Fruit fly (Drosophila melanogaster) whole organism, adult: ENCODE data around the gene CG9497.

Experiments
- CG11617 ChIP-seq: fragments of 200-800 bp; sonication (Bioruptor generic); optimal IDR thresholded peaks from 2 replicates; lab custom pipeline; 2017; ENCODE audit warnings: mild to moderate bottlenecking, missing biosample characterization, missing genetic modification reagents, missing genetic modification characterization
- CG5204 ChIP-seq: fragments of 200-800 bp; sonication (Bioruptor generic); optimal IDR thresholded peaks from 2 replicates; lab custom pipeline; 2016; ENCODE audit warnings: missing biosample characterization, missing genetic modification characterization
- Hr96 ChIP-seq: fragments of 200-800 bp; sonication (Bioruptor generic); optimal IDR thresholded peaks from 2 replicates; lab custom pipeline; 2016; ENCODE audit warnings: missing biosample characterization, missing genetic modification characterization
- Mnt ChIP-seq: fragments of 200-800 bp; sonication (Bioruptor generic); optimal IDR thresholded peaks from 2 replicates; lab custom pipeline; 2016; ENCODE audit warnings: missing biosample characterization, mild to moderate bottlenecking, missing genetic modification characterization
- bab1 ChIP-seq: fragments of 200-800 bp; sonication (Bioruptor generic); optimal IDR thresholded peaks from 3 replicates; lab custom pipeline; 2019; ENCODE audit warnings: missing biosample characterization, mild to moderate bottlenecking, missing genetic modification characterization, moderate library complexity
- cic ChIP-seq: fragments of 200-800 bp; sonication (Bioruptor generic); optimal IDR thresholded peaks from 2 replicates; lab custom pipeline; 2017; ENCODE audit warnings: missing biosample characterization, mild to moderate bottlenecking, missing genetic modification characterization, moderate library complexity
- cnc ChIP-seq, 2 experiments: fragments of >200 bp; optimal IDR thresholded peaks; 2 replicates each; lab custom pipeline; 2017
- kay ChIP-seq: fragments of 200-800 bp; sonication (Bioruptor generic); peaks from one replicate; lab custom pipeline; 2016; ENCODE audit warnings: missing biosample characterization, missing genetic modification characterization, borderline replicate concordance
- tj ChIP-seq: fragments of 200-800 bp; sonication (Bioruptor generic); optimal IDR thresholded peaks from 3 replicates; lab custom pipeline; 2017; ENCODE audit warnings: missing biosample characterization, mild to moderate bottlenecking, missing genetic modification characterization, moderate library complexity
- toe ChIP-seq: fragments of 200-800 bp; sonication (Bioruptor generic); optimal IDR thresholded peaks from 2 replicates; lab custom pipeline; 2016; ENCODE audit warnings: missing biosample characterization, missing genetic modification characterization

dm6 chr2L:6371025-6371641 is 22.9 kb upstream of the CG9497 start:
- TF ChIP-seq tj (peak; percentile 97), Hr96 (GFP tag; lab: Kevin White, UChicago) (no peak), kay (GFP tag; lab: Kevin White, UChicago) (no peak), CG11617 (GFP tag; lab: Kevin White, UChicago) (no peak), cnc (optimal IDR thresholded peaks at IDR 0.05; lab: Kevin White, UChicago) (no peak), CG5204 (no peak), Mnt (GFP tag; lab: Kevin White, UChicago) (no peak), cic (GFP tag; lab: Kevin White, UChicago) (no peak), toe (GFP tag; lab: Kevin White, UChicago) (no peak), bab1 (GFP tag; lab: Kevin White, UChicago) (peak; percentile 35)
